Fruit fly (Drosophila melanogaster) whole organism: ENCODE data around the gene Atf3.

Experiments used
- psq ChIP-seq: fragments of >200 bp; optimal IDR thresholded peaks from 2 replicates; lab custom pipeline; 2017
- usp ChIP-seq: fragments of >200 bp; optimal IDR thresholded peaks from 2 replicates; lab custom pipeline; 2017; ENCODE audit warnings: missing biosample characterization, missing genetic modification characterization, mixed read lengths

- TF ChIP-seq psq (lab: Kevin White, UChicago) (no peak), usp (GFP tag; lab: Kevin White, UChicago) (no peak)
These were observed 77.2 kb downstream of the Atf3 start for dm6 chrX:1197862-1198261.
